Fruit fly (Drosophila melanogaster): ENCODE data around the gene Sh.

Gene Sh

dm6 chrX:17881138-17882121 lies 181.6 kb downstream of the Sh start (continued):
- 0 out of 3 replicates have a peak, but pooled peaks have one; percentile 48 for TF ChIP-seq Mrtf (GFP tag; IDR thresholded peaks at IDR 0.05)
- TF ChIP-seq Abd-B (GFP tag; optimal IDR thresholded peaks at IDR 0.05), result peak; percentile 32
- peak; percentile 26 for TF ChIP-seq az2 (GFP tag; optimal IDR thresholded peaks at IDR 0.05)
- TF ChIP-seq CG3163 (GFP tag; optimal IDR thresholded peaks at IDR 0.05), result no peak
- TF ChIP-seq dysf (GFP tag; IDR thresholded peaks at IDR 0.05), result peak; percentile 71; the same call in 2 of the 3 replicates
- peak; percentile 19 to 32 for TF ChIP-seq Trl (optimal IDR thresholded peaks at IDR 0.05)
- TF ChIP-seq Trl (GFP tag; optimal IDR thresholded peaks at IDR 0.05), result no peak
- TF ChIP-seq lab (GFP tag; optimal IDR thresholded peaks at IDR 0.05), result peak; percentile 76
- TF ChIP-seq CG15073 (GFP tag; optimal IDR thresholded peaks at IDR 0.05), result no peak
- 0 out of 3 replicates have a peak, but pooled peaks have one; percentile 27 for TF ChIP-seq CG11695 (GFP tag; IDR thresholded peaks at IDR 0.05)
- peak; percentile 9 for TF ChIP-seq Camta (GFP tag; optimal IDR thresholded peaks at IDR 0.05)
- peak; percentile 17 for TF ChIP-seq CG17385 (GFP tag; optimal IDR thresholded peaks at IDR 0.05)
- peak; percentile 31 to 39 for TF ChIP-seq Pdp1 (GFP tag; optimal IDR thresholded peaks at IDR 0.05)
- TF ChIP-seq fu2 (GFP tag; optimal IDR thresholded peaks at IDR 0.05), result peak; percentile 31
- TF ChIP-seq CG13894 (tag; optimal IDR thresholded peaks at IDR 0.05), result no peak
- peak; percentile 40 for TF ChIP-seq Hsf (GFP tag; optimal IDR thresholded peaks at IDR 0.05)
- peak; percentile 40; the same call in 1 of the 2 replicates for TF ChIP-seq ap (GFP tag; IDR thresholded peaks at IDR 0.05)
- peak; percentile 68 for TF ChIP-seq Antp (GFP tag; optimal IDR thresholded peaks at IDR 0.05)
- TF ChIP-seq Optix (GFP tag; IDR thresholded peaks at IDR 0.05), result peak; percentile 17; the same call in 1 of the 3 replicates
- peak; percentile 46 for TF ChIP-seq bab2 (GFP tag; optimal IDR thresholded peaks at IDR 0.05)
- TF ChIP-seq Dip3 (GFP tag; optimal IDR thresholded peaks at IDR 0.05), result peak; percentile 82
- peak; percentile 16 for TF ChIP-seq Bteb2 (GFP tag; optimal IDR thresholded peaks at IDR 0.05)
- peak in 1 of 2 experiments; percentile 83 for TF ChIP-seq eve (GFP tag; optimal IDR thresholded peaks at IDR 0.05)
- TF ChIP-seq lmd (GFP tag; IDR thresholded peaks at IDR 0.05), result peak; percentile 71
- peak; percentile 70 for TF ChIP-seq al (GFP tag; IDR thresholded peaks at IDR 0.05)
- no peak for TF ChIP-seq vnd (GFP tag; IDR thresholded peaks at IDR 0.05; ENCODE audit: partially characterized antibody)
- no peak for TF ChIP-seq Mes4 (GFP tag; optimal IDR thresholded peaks at IDR 0.05)
- peak; percentile 25 for TF ChIP-seq CG31365 (tag; optimal IDR thresholded peaks at IDR 0.05)

dm6 chrX:17880269-17880889 lies 182.7 kb downstream of the Sh start:
- TF ChIP-seq CG8478 (optimal IDR thresholded peaks at IDR 0.05) (no peak), nom (GFP tag; optimal IDR thresholded peaks at IDR 0.05) (no peak), inv (GFP tag; IDR thresholded peaks at IDR 0.05; ENCODE audit: partially characterized antibody) (no peak), dan (GFP tag; IDR thresholded peaks at IDR 0.05) (peak; percentile 45; the same call in 1 of the 2 replicates), ham (GFP tag; IDR thresholded peaks at IDR 0.05) (peak; percentile 90), crp (GFP tag; optimal IDR thresholded peaks at IDR 0.05) (peak in 1 of 2 experiments; percentile 60), CG4730 (GFP tag; IDR thresholded peaks at IDR 0.05) (peak; percentile 94), knrl (GFP tag; IDR thresholded peaks at IDR 0.05; ENCODE audit: partially characterized antibody) (no peak), tup (GFP tag; optimal IDR thresholded peaks at IDR 0.05) (peak; percentile 95), CG1792 (GFP tag; optimal IDR thresholded peaks at IDR 0.05) (peak; percentile 81), CG33213 (GFP tag; optimal IDR thresholded peaks at IDR 0.05) (peak; percentile 84), pan (optimal IDR thresholded peaks at IDR 0.05) (no peak), pan (GFP tag; optimal IDR thresholded peaks at IDR 0.05 in 1 of 2, IDR thresholded peaks at IDR 0.05 in 1 of 2) (peak in 1 of 2 experiments; percentile 97), Fer1 (GFP tag; optimal IDR thresholded peaks at IDR 0.05) (peak; percentile 91), slbo (GFP tag; IDR thresholded peaks at IDR 0.05) (peak; percentile 98), NC2β (GFP tag; optimal IDR thresholded peaks at IDR 0.05) (peak; percentile 87), oc (tag; optimal IDR thresholded peaks at IDR 0.05) (peak; percentile 97), MTF-1 (GFP tag; optimal IDR thresholded peaks at IDR 0.05; ENCODE audit: borderline replicate concordance) (peak; percentile 75), HHEX (GFP tag; optimal IDR thresholded peaks at IDR 0.05) (peak; percentile 91), CG13775 (GFP tag; optimal IDR thresholded peaks at IDR 0.05) (peak; percentile 88), CG33557 (GFP tag; optimal IDR thresholded peaks at IDR 0.05) (peak; percentile 70)

Data from whole organism, embryonic.